Fruit fly (Drosophila melanogaster) whole organism, embryonic: ENCODE data around the gene Ada2a.

Source experiments
- BtbVII ChIP-seq: fragments of 200-800 bp; sonication (Bioruptor generic); optimal IDR thresholded peaks from 3 replicates; lab custom pipeline; 2017; ENCODE audit warnings: missing biosample characterization, mild to moderate bottlenecking, missing genetic modification characterization
- CG10959 ChIP-seq: fragments of 200-800 bp; sonication (Bioruptor generic); IDR thresholded peaks from 2 replicates; pipeline ENCODE4 v1.3.6; 2022; ENCODE audit warnings: missing biosample characterization, missing genetic modification characterization
- CG15269 ChIP-seq: fragments of 200-800 bp; sonication (Bioruptor generic); optimal IDR thresholded peaks from 2 replicates; lab custom pipeline; 2018; ENCODE audit warnings: missing biosample characterization, mild to moderate bottlenecking, missing genetic modification characterization, moderate library complexity
- CG1603 ChIP-seq: fragments of 200-800 bp; sonication (Bioruptor generic); optimal IDR thresholded peaks from 2 replicates; lab custom pipeline; 2019; ENCODE audit warnings: missing biosample characterization, mild to moderate bottlenecking, missing genetic modification characterization, moderate library complexity
- CG16863 ChIP-seq: fragments of 200-800 bp; sonication (Bioruptor generic); optimal IDR thresholded peaks from 3 replicates; lab custom pipeline; 2016; ENCODE audit warnings: missing biosample characterization, missing genetic modification characterization
- CG2199 ChIP-seq: fragments of 200-800 bp; sonication (Bioruptor generic); IDR thresholded peaks from 3 replicates; pipeline ENCODE4 v1.3.6; 2022; ENCODE audit warnings: missing biosample characterization, missing genetic modification characterization
- CG31365 ChIP-seq: fragments of 200-800 bp; sonication (Bioruptor generic); optimal IDR thresholded peaks from 2 replicates; lab custom pipeline; 2018; ENCODE audit warnings: missing biosample characterization, mild to moderate bottlenecking, missing genetic modification characterization
- CG3281 ChIP-seq: fragments of 200-800 bp; sonication (Bioruptor generic); optimal IDR thresholded peaks from 3 replicates; lab custom pipeline; 2017; ENCODE audit warnings: missing biosample characterization, mild to moderate bottlenecking, missing genetic modification characterization
- CG4617 ChIP-seq: fragments of 200-800 bp; sonication (Bioruptor generic); optimal IDR thresholded peaks from 3 replicates; lab custom pipeline; 2016; ENCODE audit warnings: missing biosample characterization, missing genetic modification characterization, borderline replicate concordance
- CG6254 ChIP-seq: fragments of 200-800 bp; sonication (Bioruptor generic); optimal IDR thresholded peaks from 3 replicates; lab custom pipeline; 2017; ENCODE audit warnings: mild to moderate bottlenecking, missing biosample characterization, missing genetic modification reagents, missing genetic modification characterization
- CG6813 ChIP-seq: fragments of 200-800 bp; sonication (Bioruptor generic); optimal IDR thresholded peaks from 2 replicates; lab custom pipeline; 2017; ENCODE audit warnings: missing biosample characterization, missing genetic modification characterization, mild to moderate bottlenecking, moderate library complexity, missing genetic modification reagents
- CG7372 ChIP-seq: fragments of 200-800 bp; sonication (Bioruptor generic); IDR thresholded peaks from 2 replicates; pipeline ENCODE4 v1.3.6; 2022; ENCODE audit warnings: missing biosample characterization, missing genetic modification characterization
- CG7987 ChIP-seq: fragments of 200-800 bp; sonication (Bioruptor generic); optimal IDR thresholded peaks from 2 replicates; lab custom pipeline; 2018; ENCODE audit warnings: missing biosample characterization, mild to moderate bottlenecking, missing genetic modification characterization, moderate library complexity
- CG8944 ChIP-seq: fragments of 200-800 bp; sonication (Bioruptor generic); optimal IDR thresholded peaks from 3 replicates; lab custom pipeline; 2016; ENCODE audit warnings: missing biosample characterization, missing genetic modification characterization
- CG9727 ChIP-seq: fragments of 200-800 bp; sonication (Bioruptor generic); optimal IDR thresholded peaks from 3 replicates; lab custom pipeline; 2017; ENCODE audit warnings: missing biosample characterization, mild to moderate bottlenecking, missing genetic modification characterization
- Camta ChIP-seq: fragments of 200-800 bp; sonication (Bioruptor generic); optimal IDR thresholded peaks from 2 replicates; lab custom pipeline; 2016; ENCODE audit warnings: missing biosample characterization, missing genetic modification characterization
- D19A ChIP-seq: fragments of 200-800 bp; optimal IDR thresholded peaks from 3 replicates; lab custom pipeline; 2019; ENCODE audit warnings: missing biosample characterization, mild to moderate bottlenecking, missing genetic modification characterization, moderate library complexity
- Doc2 ChIP-seq: fragments of 200-800 bp; sonication (Bioruptor generic); IDR thresholded peaks from 2 replicates; pipeline ENCODE4 v1.3.6; 2022; ENCODE audit warnings: missing biosample characterization, missing genetic modification characterization
- Gsc ChIP-seq: fragments of 200-800 bp; sonication (Bioruptor generic); IDR thresholded peaks from 2 replicates; pipeline ENCODE4 v1.3.6; 2022; ENCODE audit warnings: missing biosample characterization, missing genetic modification characterization
- HLH3B ChIP-seq: fragments of 200-800 bp; sonication (Bioruptor generic); IDR thresholded peaks from 2 replicates; pipeline ENCODE4 v1.3.6; 2022; ENCODE audit warnings: missing biosample characterization, missing genetic modification characterization
- HLH54F ChIP-seq: fragments of 200-800 bp; sonication (Bioruptor generic); optimal IDR thresholded peaks from 3 replicates; lab custom pipeline; 2016; ENCODE audit warnings: missing biosample characterization, missing genetic modification characterization
- Hr51 ChIP-seq, 2 experiments: fragments of 200-800 bp; sonication (Bioruptor generic); optimal IDR thresholded peaks; 2 replicates in 1 of 2; 3 replicates in 1 of 2; lab custom pipeline; 2016 to 2018; ENCODE audit warnings: missing biosample characterization in 2 of 2, missing genetic modification characterization in 2 of 2, mild to moderate bottlenecking in 1 of 2, moderate library complexity in 1 of 2
- Hsf ChIP-seq: fragments of 200-800 bp; sonication (Bioruptor generic); optimal IDR thresholded peaks from 3 replicates; lab custom pipeline; 2016; ENCODE audit warnings: missing biosample characterization, missing genetic modification characterization
- Lhr ChIP-seq: fragments of 200-800 bp; sonication (Bioruptor generic); optimal IDR thresholded peaks from 3 replicates; lab custom pipeline; 2017; ENCODE audit warnings: mild to moderate bottlenecking, missing biosample characterization, missing genetic modification reagents, missing genetic modification characterization
- Med ChIP-seq: fragments of 200-800 bp; sonication (Bioruptor generic); peaks from one replicate; lab custom pipeline; 2016; ENCODE audit warnings: missing biosample characterization, missing genetic modification characterization, mild to moderate bottlenecking, inconsistent platforms, moderate library complexity
- Myb ChIP-seq: fragments of 200-800 bp; sonication (Bioruptor generic); optimal IDR thresholded peaks from 2 replicates; lab custom pipeline; 2016; ENCODE audit warnings: missing biosample characterization, missing genetic modification characterization
- Pdp1 ChIP-seq, 2 experiments: fragments of 200-800 bp; sonication (Bioruptor generic); optimal IDR thresholded peaks; 3 replicates each; lab custom pipeline; 2016; ENCODE audit warnings: missing biosample characterization in 2 of 2, missing genetic modification characterization in 2 of 2, mild to moderate bottlenecking in 1 of 2, moderate library complexity in 1 of 2
- Ravus ChIP-seq: fragments of 200-800 bp; sonication (Bioruptor generic); IDR thresholded peaks from 2 replicates; pipeline ENCODE4 v1.3.6; 2022; ENCODE audit warnings: missing biosample characterization, missing genetic modification characterization
- Xrp1 ChIP-seq: fragments of 200-800 bp; sonication (Bioruptor generic); IDR thresholded peaks from 2 replicates; pipeline ENCODE4 v1.3.6; 2022; ENCODE audit warnings: missing biosample characterization, missing genetic modification characterization
- YL-1 ChIP-seq: fragments of 200-800 bp; sonication (Bioruptor generic); optimal IDR thresholded peaks from 3 replicates; lab custom pipeline; 2017; ENCODE audit warnings: missing biosample characterization, mild to moderate bottlenecking, missing genetic modification characterization
- bbx ChIP-seq: fragments of 200-800 bp; sonication (Bioruptor generic); IDR thresholded peaks from 2 replicates; pipeline ENCODE4 v1.3.6; 2022; ENCODE audit warnings: missing biosample characterization, missing genetic modification characterization; ENCODE audit not compliant: partially characterized antibody
- crc ChIP-seq: fragments of 200-800 bp; sonication (Bioruptor generic); optimal IDR thresholded peaks from 2 replicates; lab custom pipeline; 2016; ENCODE audit warnings: missing biosample characterization, missing genetic modification characterization
- dan ChIP-seq: fragments of 200-800 bp; sonication (Bioruptor generic); IDR thresholded peaks from 2 replicates; pipeline ENCODE4 v1.3.6; 2022; ENCODE audit warnings: missing biosample characterization, missing genetic modification characterization
- fu2 ChIP-seq: fragments of 200-800 bp; sonication (Bioruptor generic); optimal IDR thresholded peaks from 2 replicates; lab custom pipeline; 2016; ENCODE audit warnings: missing biosample characterization, missing genetic modification characterization
- ham ChIP-seq: fragments of 200-800 bp; sonication (Bioruptor generic); IDR thresholded peaks from 2 replicates; pipeline ENCODE4 v1.3.6; 2022; ENCODE audit warnings: missing biosample characterization, missing genetic modification characterization
- jigr1 ChIP-seq: fragments of 200-800 bp; sonication (Bioruptor generic); IDR thresholded peaks from 3 replicates; pipeline ENCODE4 v1.3.6; 2022; ENCODE audit warnings: missing biosample characterization, missing genetic modification characterization
- klu ChIP-seq: fragments of 200-800 bp; sonication (Bioruptor generic); IDR thresholded peaks from 2 replicates; pipeline ENCODE4 v1.3.6; 2022; ENCODE audit warnings: missing biosample characterization, missing genetic modification characterization
- lov ChIP-seq, 2 experiments: fragments of 200-800 bp in 1 of 2; fragments of >200 bp in 1 of 2; sonication (Bioruptor generic) in 1 of 2; IDR thresholded peaks in 1 of 2; optimal IDR thresholded peaks in 1 of 2; 2 replicates in 1 of 2; 3 replicates in 1 of 2; pipeline versions ENCODE4 v1.3.6 to Lab custom; 2017 to 2022; ENCODE audit warnings: missing biosample characterization in 1 of 2, missing genetic modification characterization in 1 of 2
- nom ChIP-seq: fragments of 200-800 bp; sonication (Bioruptor generic); optimal IDR thresholded peaks from 2 replicates; lab custom pipeline; 2017; ENCODE audit warnings: missing biosample characterization, missing genetic modification characterization, mild to moderate bottlenecking, moderate library complexity, missing genetic modification reagents
- prd ChIP-seq, 3 experiments: fragments of >200 bp in 2 of 3; fragments of 200-800 bp in 1 of 3; sonication (Bioruptor generic) in 1 of 3; optimal IDR thresholded peaks in 2 of 3; IDR thresholded peaks in 1 of 3; 2 replicates in 2 of 3; 3 replicates in 1 of 3; pipeline versions ENCODE4 v1.3.6 to Lab custom; 2017 to 2022; ENCODE audit warnings: missing biosample characterization in 1 of 3, missing genetic modification characterization in 1 of 3
- pum ChIP-seq: fragments of 200-800 bp; sonication (Bioruptor generic); optimal IDR thresholded peaks from 2 replicates; lab custom pipeline; 2016; ENCODE audit warnings: missing biosample characterization, missing genetic modification characterization
- pzg ChIP-seq: fragments of 200-800 bp; sonication (Bioruptor generic); optimal IDR thresholded peaks from 3 replicates; lab custom pipeline; 2018; ENCODE audit warnings: missing biosample characterization, mild to moderate bottlenecking, missing genetic modification characterization, moderate library complexity
- ranshi ChIP-seq: fragments of 200-800 bp; sonication (Bioruptor generic); IDR thresholded peaks from 2 replicates; pipeline ENCODE4 v1.3.6; 2022; ENCODE audit warnings: missing biosample characterization, missing genetic modification characterization
- repo ChIP-seq: fragments of 200-800 bp; sonication (Bioruptor generic); optimal IDR thresholded peaks from 2 replicates; lab custom pipeline; 2016; ENCODE audit warnings: missing biosample characterization, missing genetic modification characterization
- sens-2 ChIP-seq: fragments of 200-800 bp; sonication (Bioruptor generic); IDR thresholded peaks from 2 replicates; pipeline ENCODE4 v1.3.6; 2022; ENCODE audit warnings: missing biosample characterization, missing genetic modification characterization
- sqz ChIP-seq: fragments of 200-800 bp; sonication (Bioruptor generic); optimal IDR thresholded peaks from 3 replicates; lab custom pipeline; 2018; ENCODE audit warnings: missing biosample characterization, mild to moderate bottlenecking, missing genetic modification characterization
- stwl ChIP-seq: fragments of 200-800 bp; sonication (Bioruptor generic); optimal IDR thresholded peaks from 3 replicates; lab custom pipeline; 2018; ENCODE audit warnings: missing biosample characterization, mild to moderate bottlenecking, missing genetic modification characterization, moderate library complexity
- wek ChIP-seq: fragments of 200-800 bp; sonication (Bioruptor generic); optimal IDR thresholded peaks from 3 replicates; lab custom pipeline; 2018; ENCODE audit warnings: missing biosample characterization, mild to moderate bottlenecking, missing genetic modification characterization, moderate library complexity
- zf30C ChIP-seq: fragments of 200-800 bp; sonication (Bioruptor generic); optimal IDR thresholded peaks from 3 replicates; lab custom pipeline; 2018; ENCODE audit warnings: missing biosample characterization, mild to moderate bottlenecking, missing genetic modification characterization

Gene Ada2a

dm6 chr3R:18298298-18298899 is 43.1 kb upstream of the Ada2a start (continued):
- no peak for TF ChIP-seq CG6813
- peak; percentile 25 for TF ChIP-seq BtbVII (GFP tag; lab: Kevin White, UChicago)
- TF ChIP-seq fu2 (GFP tag; lab: Kevin White, UChicago) = no peak
- no peak for TF ChIP-seq Doc2
- peak; percentile 46 for TF ChIP-seq CG4617
- no peak for TF ChIP-seq pzg
- TF ChIP-seq D19A (tag; lab: Kevin White, UChicago) = no peak
- TF ChIP-seq stwl (tag; lab: Kevin White, UChicago) = no peak
- TF ChIP-seq YL-1 (GFP tag; lab: Kevin White, UChicago) = no peak
- no peak for TF ChIP-seq Xrp1 (GFP tag; lab: Robert Waterston, UW)
- TF ChIP-seq CG8944 (GFP tag; lab: Kevin White, UChicago) = no peak
- TF ChIP-seq CG1603 (tag; lab: Kevin White, UChicago) = no peak
- TF ChIP-seq CG7987 = peak; percentile 23
- TF ChIP-seq CG3281 (GFP tag; lab: Kevin White, UChicago) = peak; percentile 8
- TF ChIP-seq zf30C (GFP tag; lab: Kevin White, UChicago) = no peak
- peak; percentile 27 for TF ChIP-seq wek (GFP tag; lab: Kevin White, UChicago)
- TF ChIP-seq Pdp1 (GFP tag; optimal IDR thresholded peaks at IDR 0.05; lab: Kevin White, UChicago) = no peak
- no peak for TF ChIP-seq dan (GFP tag; lab: Robert Waterston, UW)
- peak; percentile 8 for TF ChIP-seq sqz (GFP tag; lab: Kevin White, UChicago)
- no peak for TF ChIP-seq Hsf (GFP tag; lab: Kevin White, UChicago)
- TF ChIP-seq ranshi = no peak
- TF ChIP-seq ham (GFP tag; lab: Robert Waterston, UW) = no peak
- TF ChIP-seq Myb (GFP tag; lab: Kevin White, UChicago) = no peak
- TF ChIP-seq bbx (GFP tag; lab: Robert Waterston, UW) = peak; percentile 23; the same call in 1 of the 2 replicates
- TF ChIP-seq repo = no peak
- no peak for TF ChIP-seq prd (optimal IDR thresholded peaks at IDR 0.05; lab: Kevin White, UChicago)
- peak; percentile 58 for TF ChIP-seq prd (GFP tag; IDR thresholded peaks at IDR 0.05; lab: Robert Waterston, UW)
- TF ChIP-seq CG6254 (GFP tag; lab: Kevin White, UChicago) = no peak
- no peak for TF ChIP-seq CG31365 (tag; lab: Kevin White, UChicago)
- no peak for TF ChIP-seq CG15269
- TF ChIP-seq CG7372 (GFP tag; lab: Robert Waterston, UW) = no peak
- peak; percentile 92 for TF ChIP-seq Med
- no peak for TF ChIP-seq jigr1
- TF ChIP-seq Ravus (GFP tag; lab: Robert Waterston, UW) = no peak
- TF ChIP-seq CG16863 (GFP tag; lab: Kevin White, UChicago) = no peak
- TF ChIP-seq HLH3B = no peak; the same call in 1 of the 2 replicates
- no peak for TF ChIP-seq crc (GFP tag; lab: Kevin White, UChicago)
- TF ChIP-seq HLH54F (GFP tag; lab: Kevin White, UChicago) = peak; percentile 11
- TF ChIP-seq Gsc (GFP tag; lab: Robert Waterston, UW) = no peak
- no peak for TF ChIP-seq pum (GFP tag; lab: Kevin White, UChicago)
- TF ChIP-seq klu (GFP tag; lab: Robert Waterston, UW) = no peak
- TF ChIP-seq CG2199 = peak; percentile 76; the same call in 2 of the 3 replicates
- no peak for TF ChIP-seq lov (optimal IDR thresholded peaks at IDR 0.05; lab: Kevin White, UChicago)
- TF ChIP-seq lov (GFP tag; IDR thresholded peaks at IDR 0.05; lab: Robert Waterston, UW) = no peak
- TF ChIP-seq Hr51 (GFP tag; optimal IDR thresholded peaks at IDR 0.05; lab: Kevin White, UChicago) = peak in 1 of 2 experiments; percentile 32
- no peak for TF ChIP-seq CG10959 (GFP tag; lab: Robert Waterston, UW)
- no peak for TF ChIP-seq sens-2 (GFP tag; lab: Robert Waterston, UW)
- peak; percentile 26 for TF ChIP-seq nom (GFP tag; lab: Kevin White, UChicago)
- no peak for TF ChIP-seq Camta (GFP tag; lab: Kevin White, UChicago)
- peak; percentile 6 for TF ChIP-seq CG9727 (GFP tag; lab: Kevin White, UChicago)
- TF ChIP-seq Lhr (GFP tag; lab: Kevin White, UChicago) = no peak
